ENCODE assay signal across 4 worm cellular contexts in genomic region chrII:960218-960617, ce11.
TF ChIP-seq lines count a peak whose summit lies in the region.

TSS of gene C32B5.18 (plus strand) at chrII:960518.
TSS of gene C32B5.7 (plus strand) at chrII:960528.

TF ChIP-seq in whole organism, L4 larva, 104 proteins besides CTCF, POLR2A, EP300 and RAD21:
- TF ChIP-seq fkh-10 (GFP tag; optimal IDR thresholded peaks at IDR 0.05; lab: Kevin White, UChicago) (no peak), aha-1 (tag; lab: Kevin White, UChicago) (peak; percentile 76)

TF ChIP-seq in whole organism, early embryonic, 17 proteins besides CTCF, POLR2A, EP300 and RAD21:
- TF ChIP-seq tbx-11 (GFP tag; IDR thresholded peaks at IDR 0.05; lab: Robert Waterston, UW) (no peak), tra-4 (tag; optimal IDR thresholded peaks at IDR 0.05; lab: Kevin White, UChicago) (no peak), B0310.2 (tag; optimal IDR thresholded peaks at IDR 0.05; lab: Kevin White, UChicago) (no peak), flt-1 (GFP tag; IDR thresholded peaks at IDR 0.05; lab: Robert Waterston, UW) (no peak), sea-1 (GFP tag; conservative IDR thresholded peaks at IDR 0.05; lab: Robert Waterston, UW) (no peak), hmg-4 (GFP tag; optimal IDR thresholded peaks at IDR 0.05; lab: Kevin White, UChicago) (peak; percentile 6)

TF ChIP-seq in whole organism, mixed stage, embryonic, 35 proteins besides CTCF, POLR2A, EP300 and RAD21:
- TF ChIP-seq lin-32 (GFP tag; optimal IDR thresholded peaks at IDR 0.05; lab: Kevin White, UChicago): no peak
- no peak for TF ChIP-seq hlh-1 (tag; optimal IDR thresholded peaks at IDR 0.05; lab: Kevin White, UChicago)
- no peak for TF ChIP-seq mls-2 (tag; optimal IDR thresholded peaks at IDR 0.05; lab: Kevin White, UChicago)
- TF ChIP-seq blmp-1 (tag; optimal IDR thresholded peaks at IDR 0.05; lab: Kevin White, UChicago): no peak
- TF ChIP-seq sem-2 (GFP tag; optimal IDR thresholded peaks at IDR 0.05; lab: Kevin White, UChicago): no peak
- no peak for TF ChIP-seq ces-1 (GFP tag; optimal IDR thresholded peaks at IDR 0.05; lab: Kevin White, UChicago)
- no peak for TF ChIP-seq nhr-28 (tag; optimal IDR thresholded peaks at IDR 0.05; lab: Kevin White, UChicago)
- peak; percentile 20 for TF ChIP-seq ceh-39 (tag; optimal IDR thresholded peaks at IDR 0.05; lab: Kevin White, UChicago)
- no peak for TF ChIP-seq lin-13 (tag; optimal IDR thresholded peaks at IDR 0.05; lab: Kevin White, UChicago)
- TF ChIP-seq lsy-2 (tag; optimal IDR thresholded peaks at IDR 0.05; lab: Kevin White, UChicago): no peak
- no peak for TF ChIP-seq elt-1 (tag; optimal IDR thresholded peaks at IDR 0.05; lab: Kevin White, UChicago; ENCODE audit: borderline replicate concordance, insufficient read depth)
- no peak for TF ChIP-seq snpc-4 (tag; optimal IDR thresholded peaks at IDR 0.05; lab: Kevin White, UChicago)
- no peak for TF ChIP-seq nhr-76 (tag; optimal IDR thresholded peaks at IDR 0.05; lab: Kevin White, UChicago)
- TF ChIP-seq drap-1 (GFP tag; optimal IDR thresholded peaks at IDR 0.05; lab: Kevin White, UChicago): no peak
- TF ChIP-seq nhr-2 (tag; optimal IDR thresholded peaks at IDR 0.05; lab: Kevin White, UChicago): peak; percentile 13
- TF ChIP-seq cnd-1 (tag; optimal IDR thresholded peaks at IDR 0.05; lab: Kevin White, UChicago): peak; percentile 35

TF ChIP-seq in whole organism, young adult, 124 proteins besides CTCF, POLR2A, EP300 and RAD21:
- TF ChIP-seq sdz-38 (tag; optimal IDR thresholded peaks at IDR 0.05; lab: Kevin White, UChicago) (no peak), lin-40 (tag; optimal IDR thresholded peaks at IDR 0.05; lab: Kevin White, UChicago) (no peak), nhr-90 (tag; optimal IDR thresholded peaks at IDR 0.05; lab: Kevin White, UChicago) (no peak), madf-3 (GFP tag; IDR thresholded peaks at IDR 0.05; lab: Robert Waterston, UW) (0 out of 2 replicates have a peak, but pooled peaks have one; percentile 36), K12H6.12 (tag; optimal IDR thresholded peaks at IDR 0.05; lab: Kevin White, UChicago) (no peak), madf-6 (GFP tag; IDR thresholded peaks at IDR 0.05; lab: Robert Waterston, UW) (no peak), repo-1 (tag; optimal IDR thresholded peaks at IDR 0.05; lab: Kevin White, UChicago) (no peak), somi-1 (GFP tag; optimal IDR thresholded peaks at IDR 0.05; lab: Kevin White, UChicago) (no peak), egl-18 (GFP tag; IDR thresholded peaks at IDR 0.05; lab: Robert Waterston, UW) (0 out of 2 replicates have a peak, but pooled peaks have one; percentile 29)
